Worm (Caenorhabditis elegans): ENCODE results near the gene K04G7.1.
A peak's percentile ranks its signal among the peaks of the same experiment; 100 is the strongest.

Gene K04G7.1

ce11 chrIII:7155631-7156030 lies 6.9 kb upstream of the K04G7.1 start (continued):
- peak; percentile 85 for TF ChIP-seq egl-5 (tag; optimal IDR thresholded peaks at IDR 0.05)

DNA sequence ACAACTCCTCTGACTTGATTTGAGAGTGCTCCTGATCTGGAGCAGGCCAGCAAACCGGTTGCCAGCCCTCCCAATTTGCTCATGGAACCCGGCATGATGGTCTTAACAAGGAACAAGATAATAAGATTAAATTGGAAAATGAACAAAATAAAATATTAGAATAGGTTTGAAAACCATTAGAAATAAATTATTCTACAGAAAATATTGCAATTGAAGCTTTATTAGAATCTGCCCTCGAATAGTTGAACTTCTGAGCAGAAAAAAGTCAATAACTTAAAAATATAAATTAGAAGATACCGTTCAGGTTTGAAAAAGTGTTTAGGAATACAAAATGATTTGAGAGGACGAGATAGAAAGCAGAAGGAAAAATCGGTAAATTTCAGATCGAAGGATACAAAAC lies 3.8 kb upstream of the K04G7.1 start, which contains the start of gene nuo-4:
nuo-4 (minus strand) TSS at position 101 of the 400 bp plus-strand sequence.
- TF ChIP-seq nhr-11 (tag; optimal IDR thresholded peaks at IDR 0.05), result no peak
- TF ChIP-seq ztf-4 (tag; optimal IDR thresholded peaks at IDR 0.05), result no peak
- no peak for TF ChIP-seq nhr-76 (tag; optimal IDR thresholded peaks at IDR 0.05)
- no peak for TF ChIP-seq elt-2 (tag; optimal IDR thresholded peaks at IDR 0.05)
- no peak for TF ChIP-seq hmg-11 (tag; optimal IDR thresholded peaks at IDR 0.05)
- no peak for TF ChIP-seq lin-39 (tag; optimal IDR thresholded peaks at IDR 0.05)
- no peak for TF ChIP-seq sea-2 (GFP tag; optimal IDR thresholded peaks at IDR 0.05)
- TF ChIP-seq egl-5 (tag; optimal IDR thresholded peaks at IDR 0.05), result no peak
- TF ChIP-seq eor-1 (tag; optimal IDR thresholded peaks at IDR 0.05), result no peak
- TF ChIP-seq mml-1 (tag; optimal IDR thresholded peaks at IDR 0.05), result no peak
- TF ChIP-seq fkh-10 (GFP tag; optimal IDR thresholded peaks at IDR 0.05), result no peak
- no peak for TF ChIP-seq nhr-25 (tag; optimal IDR thresholded peaks at IDR 0.05)
- TF ChIP-seq elt-1 (tag; optimal IDR thresholded peaks at IDR 0.05), result no peak
- TF ChIP-seq pqm-1 (tag; optimal IDR thresholded peaks at IDR 0.05), result no peak
- no peak for TF ChIP-seq ceh-28 (tag; optimal IDR thresholded peaks at IDR 0.05)

DNA sequence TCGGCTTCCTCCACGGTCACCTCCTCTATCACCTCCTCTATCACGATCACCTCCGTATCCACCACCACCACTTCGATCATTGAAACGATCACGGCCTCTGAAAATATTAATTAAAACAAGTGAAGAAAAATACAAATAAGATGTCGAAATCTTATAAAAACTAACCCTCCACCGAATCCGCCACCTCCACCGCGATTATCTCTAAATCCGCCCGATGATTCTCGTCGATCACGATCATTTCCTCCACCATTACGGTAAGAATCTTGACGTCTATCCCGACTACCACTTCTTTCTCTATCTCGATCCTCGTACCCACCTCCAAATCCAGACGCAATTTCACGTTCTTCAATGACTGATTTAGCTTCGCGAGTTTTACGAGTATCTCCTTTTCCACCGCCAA lies 3.3 kb upstream of the K04G7.1 start:
- TF ChIP-seq lin-15B (tag; optimal IDR thresholded peaks at IDR 0.05), result no peak

ce11 chrIII:7161055-7161454 lies 1.5 kb upstream of the K04G7.1 start, which contains the start of gene rnp-7:
rnp-7 (minus strand) TSS chrIII:7161155.
- TF ChIP-seq nhr-67 (tag; optimal IDR thresholded peaks at IDR 0.05) (no peak), elt-3 (tag; optimal IDR thresholded peaks at IDR 0.05) (no peak), jun-1 (tag; optimal IDR thresholded peaks at IDR 0.05) (no peak), mdl-1 (tag; optimal IDR thresholded peaks at IDR 0.05) (no peak)

DNA sequence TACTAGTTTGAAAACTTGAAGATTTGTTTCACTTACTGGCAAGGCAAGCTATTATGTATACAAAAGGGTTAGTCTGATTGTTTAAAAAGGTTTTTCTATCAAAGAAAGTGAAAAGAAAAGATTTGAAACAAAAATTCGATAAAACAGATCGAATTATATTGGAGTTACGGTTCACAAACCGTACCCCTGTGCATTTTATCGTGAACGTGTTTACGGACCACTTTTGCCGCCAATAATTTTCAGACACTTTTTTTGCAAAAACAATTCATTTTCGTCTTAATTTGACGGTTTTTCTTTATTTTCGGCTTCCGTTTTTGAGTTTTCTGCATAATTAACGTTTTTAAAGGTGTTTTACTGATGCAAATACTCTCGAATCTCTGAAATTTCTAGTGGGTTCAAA lies 2.8 kb downstream of the K04G7.1 start:
- TF ChIP-seq pqm-1 (tag; optimal IDR thresholded peaks at IDR 0.05) (no peak), elt-1 (tag; optimal IDR thresholded peaks at IDR 0.05) (no peak), lin-39 (tag; optimal IDR thresholded peaks at IDR 0.05) (no peak), egl-27 (tag; optimal IDR thresholded peaks at IDR 0.05) (no peak), nhr-77 (tag; optimal IDR thresholded peaks at IDR 0.05) (no peak), nhr-28 (tag; optimal IDR thresholded peaks at IDR 0.05) (no peak), nhr-237 (tag; optimal IDR thresholded peaks at IDR 0.05) (no peak), elt-2 (tag; optimal IDR thresholded peaks at IDR 0.05) (no peak), jun-1 (tag; optimal IDR thresholded peaks at IDR 0.05) (no peak), elt-3 (tag; optimal IDR thresholded peaks at IDR 0.05) (no peak), nhr-25 (tag; optimal IDR thresholded peaks at IDR 0.05) (no peak), mdl-1 (tag; optimal IDR thresholded peaks at IDR 0.05) (no peak), R02D3.7 (tag; optimal IDR thresholded peaks at IDR 0.05) (no peak), ZK546.5 (tag; optimal IDR thresholded peaks at IDR 0.05) (no peak)

DNA sequence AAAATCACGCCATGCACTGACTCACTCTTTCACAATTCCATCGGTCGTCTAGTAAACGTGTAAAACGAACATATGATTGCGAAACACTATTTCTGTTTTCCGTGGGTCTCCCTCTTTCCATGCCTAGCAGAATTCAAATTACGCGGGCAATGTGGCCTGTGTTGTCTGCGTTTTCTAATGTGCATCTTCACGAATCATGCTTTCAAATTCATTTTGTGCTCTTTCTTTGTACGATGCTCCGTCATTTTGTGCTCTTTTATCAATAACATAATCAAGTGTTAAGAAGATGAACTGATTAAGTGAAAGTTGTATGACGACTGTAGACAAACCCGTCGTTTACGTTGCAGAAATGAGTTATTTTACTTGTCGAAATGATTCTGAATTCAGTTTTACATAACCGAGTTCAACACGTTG lies 3.3 kb downstream of the K04G7.1 start:
- TF ChIP-seq daf-12 (tag; optimal IDR thresholded peaks at IDR 0.05) (no peak), ceh-28 (tag; optimal IDR thresholded peaks at IDR 0.05) (peak; percentile 38), nfya-1 (tag; optimal IDR thresholded peaks at IDR 0.05; ENCODE audit: insufficient read depth) (peak; percentile 50), fkh-2 (tag; optimal IDR thresholded peaks at IDR 0.05) (no peak), nhr-23 (tag; optimal IDR thresholded peaks at IDR 0.05) (no peak), pqm-1 (tag; optimal IDR thresholded peaks at IDR 0.05) (peak; percentile 97), zag-1 (tag; optimal IDR thresholded peaks at IDR 0.05) (no peak), elt-2 (tag; optimal IDR thresholded peaks at IDR 0.05) (peak; percentile 97), lsy-12 (tag; optimal IDR thresholded peaks at IDR 0.05) (peak; percentile 27), jun-1 (tag; optimal IDR thresholded peaks at IDR 0.05) (peak; percentile 82), fos-1 (tag; optimal IDR thresholded peaks at IDR 0.05) (peak; percentile 18), mdl-1 (tag; optimal IDR thresholded peaks at IDR 0.05) (peak; percentile 58), lin-15B (tag; optimal IDR thresholded peaks at IDR 0.05) (peak; percentile 42), lin-39 (tag; optimal IDR thresholded peaks at IDR 0.05) (peak; percentile 5), egl-5 (tag; optimal IDR thresholded peaks at IDR 0.05) (peak; percentile 44), unc-62 (GFP tag; optimal IDR thresholded peaks at IDR 0.05) (no peak), nhr-76 (tag; optimal IDR thresholded peaks at IDR 0.05) (no peak), skn-1 (tag; optimal IDR thresholded peaks at IDR 0.05) (peak; percentile 72), pha-4 (tag; optimal IDR thresholded peaks at IDR 0.05) (peak; percentile 70), snpc-4 (tag; optimal IDR thresholded peaks at IDR 0.05) (peak; percentile 37)
